Worm (Caenorhabditis elegans): ENCODE measurements around the gene F56D6.8.

Gene F56D6.8

ce11 chrIV:3869875-3870274 lies 24.4 kb downstream of the F56D6.8 start:
- TF ChIP-seq T22C8.4 (GFP tag; IDR thresholded peaks at IDR 0.05) (no peak), klf-2 (GFP tag; conservative IDR thresholded peaks at IDR 0.05) (no peak), ztf-29 (GFP tag; IDR thresholded peaks at IDR 0.05) (no peak), ref-1 (GFP tag; conservative IDR thresholded peaks at IDR 0.05) (no peak), med-1 (GFP tag; optimal IDR thresholded peaks at IDR 0.05; ENCODE audit: insufficient read depth) (no peak), flt-1 (GFP tag; IDR thresholded peaks at IDR 0.05) (no peak), cog-1 (tag; optimal IDR thresholded peaks at IDR 0.05) (no peak), ztf-23 (GFP tag; IDR thresholded peaks at IDR 0.05) (no peak), tab-1 (GFP tag; IDR thresholded peaks at IDR 0.05) (no peak)

DNA sequence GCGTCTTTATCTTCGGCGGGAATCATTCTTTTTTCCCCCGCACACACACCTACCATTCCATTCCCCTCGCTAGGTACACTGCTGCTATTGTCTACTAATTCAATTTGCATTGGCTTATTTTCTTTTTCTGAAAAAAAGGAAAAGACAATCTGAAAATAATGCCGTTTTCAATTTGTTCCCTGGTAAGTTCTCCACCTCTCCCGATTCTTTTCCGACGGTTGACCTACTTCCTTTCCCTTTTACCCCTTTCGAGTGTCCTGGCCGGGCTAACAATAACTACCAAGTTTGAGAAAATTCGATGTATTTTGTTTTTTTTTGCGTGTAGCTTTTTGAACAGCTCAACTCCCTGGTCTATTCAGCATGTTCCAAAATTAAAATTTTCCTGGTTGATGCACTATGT lies 27.0 kb downstream of the F56D6.8 start, which contains the start of gene F37C4.4:
F37C4.4 (plus strand) TSS at position 58 of the 400 bp plus-strand sequence.
- TF ChIP-seq cog-1 (tag; optimal IDR thresholded peaks at IDR 0.05) (no peak), tab-1 (GFP tag; IDR thresholded peaks at IDR 0.05) (no peak)

- no peak for TF ChIP-seq ztf-23 (GFP tag; IDR thresholded peaks at IDR 0.05)
- TF ChIP-seq cog-1 (tag; optimal IDR thresholded peaks at IDR 0.05) = no peak
- TF ChIP-seq tab-1 (GFP tag; IDR thresholded peaks at IDR 0.05) = no peak
- TF ChIP-seq med-1 (GFP tag; optimal IDR thresholded peaks at IDR 0.05; ENCODE audit: insufficient read depth) = no peak
- no peak for TF ChIP-seq flt-1 (GFP tag; IDR thresholded peaks at IDR 0.05)
- TF ChIP-seq ref-1 (GFP tag; conservative IDR thresholded peaks at IDR 0.05) = no peak
- TF ChIP-seq T22C8.4 (GFP tag; IDR thresholded peaks at IDR 0.05) = no peak
- no peak for TF ChIP-seq ztf-29 (GFP tag; IDR thresholded peaks at IDR 0.05)
- TF ChIP-seq klf-2 (GFP tag; conservative IDR thresholded peaks at IDR 0.05) = no peak
Measured at ce11 chrIV:3866018-3866417, 28.2 kb downstream of the F56D6.8 start.

DNA sequence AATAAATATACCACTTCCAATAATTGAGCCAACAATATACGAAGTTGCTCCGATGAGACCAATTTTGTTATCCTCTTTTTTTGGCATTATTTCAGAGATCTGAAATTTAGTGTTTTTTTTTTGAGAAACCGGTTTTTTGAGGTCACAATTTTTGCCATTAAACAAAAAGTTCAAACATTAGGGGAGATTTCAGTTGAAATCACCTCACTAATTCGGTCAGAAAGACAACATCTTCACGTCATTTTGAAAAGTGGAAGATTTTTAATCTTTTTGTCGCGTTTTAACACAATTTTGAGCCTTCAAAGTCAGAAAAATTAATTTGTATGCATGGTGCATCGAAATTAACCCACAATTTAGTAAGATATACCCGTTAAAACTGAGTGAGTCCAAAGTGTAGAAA lies 29.3 kb downstream of the F56D6.8 start, which contains the start of gene aat-8:
aat-8 (minus strand) TSS at position 101 of the 400 bp plus-strand sequence.
- TF ChIP-seq cog-1 (tag; optimal IDR thresholded peaks at IDR 0.05) = no peak
- no peak for TF ChIP-seq ref-1 (GFP tag; conservative IDR thresholded peaks at IDR 0.05)
- TF ChIP-seq med-1 (GFP tag; optimal IDR thresholded peaks at IDR 0.05; ENCODE audit: insufficient read depth) = no peak
- no peak for TF ChIP-seq tab-1 (GFP tag; IDR thresholded peaks at IDR 0.05)
- TF ChIP-seq T22C8.4 (GFP tag; IDR thresholded peaks at IDR 0.05) = no peak
- TF ChIP-seq flt-1 (GFP tag; IDR thresholded peaks at IDR 0.05) = no peak
- TF ChIP-seq klf-2 (GFP tag; conservative IDR thresholded peaks at IDR 0.05) = no peak
- no peak for TF ChIP-seq ztf-29 (GFP tag; IDR thresholded peaks at IDR 0.05)
- TF ChIP-seq ztf-23 (GFP tag; IDR thresholded peaks at IDR 0.05) = no peak

ce11 chrIV:3862948-3863347 lies 31.3 kb downstream of the F56D6.8 start:
- no peak for TF ChIP-seq ref-1 (GFP tag; conservative IDR thresholded peaks at IDR 0.05)
- TF ChIP-seq med-1 (GFP tag; optimal IDR thresholded peaks at IDR 0.05; ENCODE audit: insufficient read depth) = no peak
- TF ChIP-seq T22C8.4 (GFP tag; IDR thresholded peaks at IDR 0.05) = no peak
- TF ChIP-seq flt-1 (GFP tag; IDR thresholded peaks at IDR 0.05) = no peak

- TF ChIP-seq flt-1 (GFP tag; IDR thresholded peaks at IDR 0.05) (no peak), ref-1 (GFP tag; conservative IDR thresholded peaks at IDR 0.05) (no peak), ztf-23 (GFP tag; IDR thresholded peaks at IDR 0.05) (no peak), med-1 (GFP tag; optimal IDR thresholded peaks at IDR 0.05; ENCODE audit: insufficient read depth) (no peak), cog-1 (tag; optimal IDR thresholded peaks at IDR 0.05) (no peak), klf-2 (GFP tag; conservative IDR thresholded peaks at IDR 0.05) (no peak)
Measured at ce11 chrIV:3860419-3860818, 33.8 kb downstream of the F56D6.8 start.

ce11 chrIV:3859552-3859951 lies 34.7 kb downstream of the F56D6.8 start:
- TF ChIP-seq T22C8.4 (GFP tag; IDR thresholded peaks at IDR 0.05) (no peak), med-1 (GFP tag; optimal IDR thresholded peaks at IDR 0.05; ENCODE audit: insufficient read depth) (no peak), tab-1 (GFP tag; IDR thresholded peaks at IDR 0.05) (no peak), klf-2 (GFP tag; conservative IDR thresholded peaks at IDR 0.05) (no peak), ref-1 (GFP tag; conservative IDR thresholded peaks at IDR 0.05) (no peak), ztf-23 (GFP tag; IDR thresholded peaks at IDR 0.05) (no peak), cog-1 (tag; optimal IDR thresholded peaks at IDR 0.05) (no peak), ztf-29 (GFP tag; IDR thresholded peaks at IDR 0.05) (no peak), flt-1 (GFP tag; IDR thresholded peaks at IDR 0.05) (no peak)

- no peak for TF ChIP-seq cog-1 (tag; optimal IDR thresholded peaks at IDR 0.05)
- TF ChIP-seq flt-1 (GFP tag; IDR thresholded peaks at IDR 0.05) = no peak
- TF ChIP-seq med-1 (GFP tag; optimal IDR thresholded peaks at IDR 0.05; ENCODE audit: insufficient read depth) = no peak
- TF ChIP-seq ztf-23 (GFP tag; IDR thresholded peaks at IDR 0.05) = no peak
Measured at ce11 chrIV:3857999-3858552, 36.2 kb downstream of the F56D6.8 start.

DNA sequence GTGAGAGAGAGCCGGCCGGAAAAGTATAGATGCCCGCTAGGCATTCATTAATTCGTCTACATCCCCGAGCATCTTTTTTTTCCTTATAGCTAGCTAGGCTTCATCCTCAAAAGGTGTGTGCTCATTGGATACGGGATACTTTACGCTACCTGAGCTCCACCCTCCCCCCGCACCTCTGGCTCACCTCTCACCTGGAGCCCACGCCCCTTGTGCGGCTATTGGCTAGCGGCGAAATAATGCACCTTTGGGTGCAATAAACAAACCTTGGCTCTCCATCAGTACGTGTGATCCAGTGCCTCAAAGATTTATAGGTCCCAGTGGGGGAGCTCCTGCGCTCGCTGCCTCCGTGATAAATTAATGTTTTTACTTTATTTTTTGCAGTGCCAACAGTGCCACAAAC lies 38.0 kb downstream of the F56D6.8 start:
- no peak for TF ChIP-seq klf-2 (GFP tag; conservative IDR thresholded peaks at IDR 0.05)
- TF ChIP-seq ztf-29 (GFP tag; IDR thresholded peaks at IDR 0.05) = no peak
- TF ChIP-seq med-1 (GFP tag; optimal IDR thresholded peaks at IDR 0.05; ENCODE audit: insufficient read depth) = no peak
- no peak for TF ChIP-seq tab-1 (GFP tag; IDR thresholded peaks at IDR 0.05)
- TF ChIP-seq ztf-23 (GFP tag; IDR thresholded peaks at IDR 0.05) = no peak
- no peak for TF ChIP-seq cog-1 (tag; optimal IDR thresholded peaks at IDR 0.05)
- TF ChIP-seq T22C8.4 (GFP tag; IDR thresholded peaks at IDR 0.05) = no peak
- no peak for TF ChIP-seq ref-1 (GFP tag; conservative IDR thresholded peaks at IDR 0.05)
- TF ChIP-seq flt-1 (GFP tag; IDR thresholded peaks at IDR 0.05) = no peak

DNA sequence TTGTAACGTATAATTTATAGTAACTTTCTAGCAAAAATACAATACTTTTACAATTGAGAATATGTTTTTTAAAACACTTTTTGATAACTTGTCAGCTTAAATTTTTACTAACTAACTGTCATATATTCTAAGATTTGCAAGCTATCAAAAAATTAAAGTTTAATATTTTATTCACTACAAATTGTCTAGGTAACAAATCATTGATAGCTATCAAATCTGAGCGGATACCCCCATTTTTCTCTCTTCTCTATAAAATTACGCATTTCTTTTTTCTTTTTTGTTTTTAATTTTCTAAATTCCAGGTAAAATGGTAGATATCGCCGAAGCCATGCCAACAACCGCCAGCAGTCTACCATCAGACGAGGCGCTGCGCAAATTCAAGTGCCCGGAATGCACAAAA lies 38.7 kb downstream of the F56D6.8 start, which contains the start of gene zag-1:
zag-1 (plus strand) TSS at position 301 of the 400 bp plus-strand sequence.
- TF ChIP-seq ztf-29 (GFP tag; IDR thresholded peaks at IDR 0.05) = no peak
- TF ChIP-seq tab-1 (GFP tag; IDR thresholded peaks at IDR 0.05) = no peak
- TF ChIP-seq T22C8.4 (GFP tag; IDR thresholded peaks at IDR 0.05) = no peak
- no peak for TF ChIP-seq ztf-23 (GFP tag; IDR thresholded peaks at IDR 0.05)
- no peak for TF ChIP-seq med-1 (GFP tag; optimal IDR thresholded peaks at IDR 0.05; ENCODE audit: insufficient read depth)
- TF ChIP-seq cog-1 (tag; optimal IDR thresholded peaks at IDR 0.05) = no peak
- 0 out of 2 replicates have a peak, but pooled peaks have one; percentile 14 for TF ChIP-seq flt-1 (GFP tag; IDR thresholded peaks at IDR 0.05)

Data from whole organism, midembryonic.